Fruit fly (Drosophila melanogaster): ENCODE results near the gene CG15130.

CG15130 gene

dm6 chr2L:20463316-20463856 is 38.9 kb upstream of the CG15130 start, which contains the start of gene CG2493 (continued):
- TF ChIP-seq CG11504 (tag; optimal IDR thresholded peaks at IDR 0.05) (no peak), HLH54F (GFP tag; optimal IDR thresholded peaks at IDR 0.05) (no peak), CG4404 (GFP tag; IDR thresholded peaks at IDR 0.05) (no peak), D (optimal IDR thresholded peaks at IDR 0.05) (no peak), D (GFP tag; optimal IDR thresholded peaks at IDR 0.05) (no peak), wdn (GFP tag; IDR thresholded peaks at IDR 0.05) (no peak), CG31441 (GFP tag; IDR thresholded peaks at IDR 0.05) (peak; percentile 43; the same call in 1 of the 2 replicates), Xrp1 (GFP tag; IDR thresholded peaks at IDR 0.05) (peak; percentile 74), CG8478 (optimal IDR thresholded peaks at IDR 0.05) (no peak), bigmax (GFP tag; optimal IDR thresholded peaks at IDR 0.05) (no peak), pzg (GFP tag; optimal IDR thresholded peaks at IDR 0.05) (peak; percentile 42), CG10654 (GFP tag; optimal IDR thresholded peaks at IDR 0.05) (peak; percentile 16), ci (GFP tag; IDR thresholded peaks at IDR 0.05) (no peak), dan (GFP tag; IDR thresholded peaks at IDR 0.05) (no peak), CG1602 (GFP tag; optimal IDR thresholded peaks at IDR 0.05) (no peak), Eip74EF (GFP tag; optimal IDR thresholded peaks at IDR 0.05) (no peak), slbo (GFP tag; IDR thresholded peaks at IDR 0.05) (no peak), Max (GFP tag; optimal IDR thresholded peaks at IDR 0.05) (no peak), CG17186 (GFP tag; optimal IDR thresholded peaks at IDR 0.05) (peak; percentile 45), ase (GFP tag; IDR thresholded peaks at IDR 0.05) (0 out of 3 replicates have a peak, but pooled peaks have one; percentile 41), Rfx (GFP tag; IDR thresholded peaks at IDR 0.05) (peak; percentile 45), kay (GFP tag; optimal IDR thresholded peaks at IDR 0.05) (no peak), Usf (GFP tag; optimal IDR thresholded peaks at IDR 0.05) (no peak), CG15696 (tag; optimal IDR thresholded peaks at IDR 0.05) (peak; percentile 26), Meics (GFP tag; optimal IDR thresholded peaks at IDR 0.05) (peak; percentile 10), CG8388 (GFP tag; optimal IDR thresholded peaks at IDR 0.05) (no peak), kni (GFP tag; optimal IDR thresholded peaks at IDR 0.05) (no peak), trem (tag; optimal IDR thresholded peaks at IDR 0.05) (peak; percentile 13), vnd (GFP tag; IDR thresholded peaks at IDR 0.05; ENCODE audit: partially characterized antibody) (no peak), CG18262 (tag; optimal IDR thresholded peaks at IDR 0.05) (peak; percentile 64), stwl (tag; optimal IDR thresholded peaks at IDR 0.05) (peak; percentile 52), tup (GFP tag; optimal IDR thresholded peaks at IDR 0.05) (no peak), Kr (GFP tag; optimal IDR thresholded peaks at IDR 0.05) (no peak), Fer3 (tag; optimal IDR thresholded peaks at IDR 0.05) (peak; percentile 14), CG30403 (GFP tag; optimal IDR thresholded peaks at IDR 0.05) (peak; percentile 5), scrt (GFP tag; optimal IDR thresholded peaks at IDR 0.05) (no peak), CG17359 (tag; optimal IDR thresholded peaks at IDR 0.05) (peak; percentile 33), ken (GFP tag; IDR thresholded peaks at IDR 0.05) (no peak), CG10979 (tag; optimal IDR thresholded peaks at IDR 0.05) (peak; percentile 48), ewg (GFP tag; optimal IDR thresholded peaks at IDR 0.05) (no peak), CG18619 (GFP tag; optimal IDR thresholded peaks at IDR 0.05) (no peak), CG2712 (tag; optimal IDR thresholded peaks at IDR 0.05) (peak; percentile 65), dm (GFP tag; optimal IDR thresholded peaks at IDR 0.05) (no peak), da (GFP tag; optimal IDR thresholded peaks at IDR 0.05) (no peak), Pdp1 (GFP tag; optimal IDR thresholded peaks at IDR 0.05) (peak in 1 of 2 experiments; percentile 9), CG15011 (GFP tag; optimal IDR thresholded peaks at IDR 0.05) (no peak), br (optimal IDR thresholded peaks at IDR 0.05) (no peak), CG4854 (GFP tag; optimal IDR thresholded peaks at IDR 0.05) (no peak), sens (GFP tag) (peak; percentile 80), HmgZ (tag; optimal IDR thresholded peaks at IDR 0.05) (no peak), twi (tag; optimal IDR thresholded peaks at IDR 0.05) (no peak), bcd (GFP tag; optimal IDR thresholded peaks at IDR 0.05) (peak; percentile 30)

All from whole organism, embryonic.